Fruit fly (Drosophila melanogaster) whole organism, embryonic: ENCODE measurements around the gene CG9775.

ENCODE experiments used
- B-H2 ChIP-seq: fragments of 200-800 bp; sonication (Bioruptor generic); optimal IDR thresholded peaks from 2 replicates; lab custom pipeline; 2018; ENCODE audit warnings: missing biosample characterization, mild to moderate bottlenecking, missing genetic modification characterization
- CG10274 ChIP-seq: fragments of 200-800 bp; sonication (Bioruptor generic); optimal IDR thresholded peaks from 3 replicates; lab custom pipeline; 2017; ENCODE audit warnings: missing biosample characterization, mild to moderate bottlenecking, missing genetic modification characterization
- CG10366 ChIP-seq: fragments of 200-800 bp; sonication (Bioruptor generic); IDR thresholded peaks from 2 replicates; pipeline ENCODE4 v1.3.6; 2022; ENCODE audit warnings: missing biosample characterization, missing genetic modification characterization
- CG10654 ChIP-seq: fragments of 200-800 bp; sonication (Bioruptor generic); optimal IDR thresholded peaks from 2 replicates; lab custom pipeline; 2016; ENCODE audit warnings: missing biosample characterization, missing genetic modification characterization
- CG10959 ChIP-seq: fragments of 200-800 bp; sonication (Bioruptor generic); IDR thresholded peaks from 2 replicates; pipeline ENCODE4 v1.3.6; 2022; ENCODE audit warnings: missing biosample characterization, missing genetic modification characterization
- CG12071 ChIP-seq: fragments of 200-800 bp; sonication (Bioruptor generic); optimal IDR thresholded peaks from 3 replicates; lab custom pipeline; 2018; ENCODE audit warnings: missing biosample characterization, mild to moderate bottlenecking, missing genetic modification characterization
- CG12155 ChIP-seq: fragments of 200-800 bp; sonication (Bioruptor generic); optimal IDR thresholded peaks from 3 replicates; lab custom pipeline; 2016; ENCODE audit warnings: missing biosample characterization, missing genetic modification characterization
- CG14050 ChIP-seq: fragments of 200-800 bp; sonication (Bioruptor generic); IDR thresholded peaks from 3 replicates; pipeline ENCODE4 v1.3.6; 2022; ENCODE audit warnings: missing biosample characterization, missing genetic modification characterization
- CG17361 ChIP-seq: fragments of 200-800 bp; sonication (Bioruptor generic); IDR thresholded peaks from 3 replicates; pipeline ENCODE4 v1.3.6; 2022; ENCODE audit warnings: missing biosample characterization, missing genetic modification characterization
- CG2116 ChIP-seq: fragments of 200-800 bp; sonication (Bioruptor generic); optimal IDR thresholded peaks from 3 replicates; lab custom pipeline; 2018; ENCODE audit warnings: missing biosample characterization, mild to moderate bottlenecking, missing genetic modification characterization
- CG4328 ChIP-seq: fragments of 200-800 bp; sonication (Bioruptor generic); optimal IDR thresholded peaks from 3 replicates; lab custom pipeline; 2017; ENCODE audit warnings: missing biosample characterization, missing genetic modification reagents, missing genetic modification characterization
- CG4730 ChIP-seq: fragments of 200-800 bp; sonication (Bioruptor generic); IDR thresholded peaks from 2 replicates; pipeline ENCODE4 v1.3.6; 2022; ENCODE audit warnings: missing biosample characterization, missing genetic modification characterization
- CG6791 ChIP-seq: fragments of 200-800 bp; sonication (Bioruptor generic); IDR thresholded peaks from 3 replicates; pipeline ENCODE4 v1.3.6; 2022; ENCODE audit warnings: missing biosample characterization, missing genetic modification characterization; ENCODE audit not compliant: partially characterized antibody
- CG7372 ChIP-seq: fragments of 200-800 bp; sonication (Bioruptor generic); IDR thresholded peaks from 2 replicates; pipeline ENCODE4 v1.3.6; 2022; ENCODE audit warnings: missing biosample characterization, missing genetic modification characterization
- CG7745 ChIP-seq: fragments of 200-800 bp; sonication (Bioruptor generic); optimal IDR thresholded peaks from 2 replicates; lab custom pipeline; 2018; ENCODE audit warnings: missing biosample characterization, mild to moderate bottlenecking, missing genetic modification characterization, moderate library complexity
- CG7786 ChIP-seq: fragments of 200-800 bp; sonication (Bioruptor generic); optimal IDR thresholded peaks from 2 replicates; lab custom pipeline; 2016; ENCODE audit warnings: missing biosample characterization, missing genetic modification characterization
- CG9437 ChIP-seq: fragments of 200-800 bp; sonication (Bioruptor generic); optimal IDR thresholded peaks from 2 replicates; lab custom pipeline; 2018; ENCODE audit warnings: missing biosample characterization, mild to moderate bottlenecking, missing genetic modification characterization
- CG9932 ChIP-seq: fragments of 200-800 bp; sonication (Bioruptor generic); IDR thresholded peaks from 2 replicates; pipeline ENCODE4 v1.3.6; 2022; ENCODE audit warnings: missing biosample characterization, missing genetic modification characterization
- D ChIP-seq, 2 experiments: fragments of 200-800 bp in 1 of 2; fragments of >200 bp in 1 of 2; sonication (Bioruptor generic) in 1 of 2; optimal IDR thresholded peaks; 2 replicates in 1 of 2; 3 replicates in 1 of 2; lab custom pipeline; 2017; ENCODE audit warnings: mild to moderate bottlenecking in 1 of 2, missing biosample characterization in 1 of 2, missing genetic modification characterization in 1 of 2, missing genetic modification reagents in 1 of 2
- D19B ChIP-seq: fragments of 200-800 bp; sonication (Bioruptor generic); optimal IDR thresholded peaks from 2 replicates; lab custom pipeline; 2017; ENCODE audit warnings: missing biosample characterization, mild to moderate bottlenecking, missing genetic modification characterization
- Dad ChIP-seq: fragments of 200-800 bp; sonication (Bioruptor generic); optimal IDR thresholded peaks from 3 replicates; lab custom pipeline; 2016; ENCODE audit warnings: missing biosample characterization, missing genetic modification characterization
- Gsc ChIP-seq: fragments of 200-800 bp; sonication (Bioruptor generic); IDR thresholded peaks from 2 replicates; pipeline ENCODE4 v1.3.6; 2022; ENCODE audit warnings: missing biosample characterization, missing genetic modification characterization
- HHEX ChIP-seq: fragments of 200-800 bp; sonication (Bioruptor generic); optimal IDR thresholded peaks from 3 replicates; lab custom pipeline; 2017; ENCODE audit warnings: missing biosample characterization, mild to moderate bottlenecking, missing genetic modification characterization, missing genetic modification reagents
- HLHmδ ChIP-seq: fragments of 200-800 bp; sonication (Bioruptor generic); optimal IDR thresholded peaks from 2 replicates; lab custom pipeline; 2018; ENCODE audit warnings: missing biosample characterization, mild to moderate bottlenecking, missing genetic modification characterization, moderate library complexity
- Hr51 ChIP-seq, 2 experiments: fragments of 200-800 bp; sonication (Bioruptor generic); optimal IDR thresholded peaks; 2 replicates in 1 of 2; 3 replicates in 1 of 2; lab custom pipeline; 2016 to 2018; ENCODE audit warnings: missing biosample characterization in 2 of 2, missing genetic modification characterization in 2 of 2, mild to moderate bottlenecking in 1 of 2, moderate library complexity in 1 of 2
- Hsf ChIP-seq: fragments of 200-800 bp; sonication (Bioruptor generic); optimal IDR thresholded peaks from 3 replicates; lab custom pipeline; 2016; ENCODE audit warnings: missing biosample characterization, missing genetic modification characterization
- Lhr ChIP-seq: fragments of 200-800 bp; sonication (Bioruptor generic); optimal IDR thresholded peaks from 3 replicates; lab custom pipeline; 2017; ENCODE audit warnings: mild to moderate bottlenecking, missing biosample characterization, missing genetic modification reagents, missing genetic modification characterization
- Meics ChIP-seq: fragments of 200-800 bp; sonication (Bioruptor generic); optimal IDR thresholded peaks from 2 replicates; lab custom pipeline; 2017; ENCODE audit warnings: missing biosample characterization, mild to moderate bottlenecking, missing genetic modification characterization
- Mes4 ChIP-seq: fragments of 200-800 bp; sonication (Bioruptor generic); optimal IDR thresholded peaks from 2 replicates; lab custom pipeline; 2016; ENCODE audit warnings: missing biosample characterization, missing genetic modification characterization
- NFAT ChIP-seq: fragments of 200-800 bp; sonication (Bioruptor generic); IDR thresholded peaks from 2 replicates; pipeline ENCODE4 v1.3.6; 2022; ENCODE audit warnings: missing biosample characterization, missing genetic modification characterization
- PHDP ChIP-seq: fragments of 200-800 bp; sonication (Bioruptor generic); optimal IDR thresholded peaks from 3 replicates; lab custom pipeline; 2018; ENCODE audit warnings: missing biosample characterization, mild to moderate bottlenecking, missing genetic modification characterization, moderate library complexity
- br ChIP-seq: fragments of >200 bp; optimal IDR thresholded peaks from 2 replicates; lab custom pipeline; 2017
- caup ChIP-seq: fragments of 200-800 bp; sonication (Bioruptor generic); optimal IDR thresholded peaks from 3 replicates; lab custom pipeline; 2017; ENCODE audit warnings: missing biosample characterization, mild to moderate bottlenecking, missing genetic modification characterization, moderate library complexity; ENCODE audit not compliant: severe bottlenecking
- chif ChIP-seq, 2 experiments: fragments of 200-800 bp; sonication (Bioruptor generic); optimal IDR thresholded peaks; 3 replicates each; lab custom pipeline; 2016; ENCODE audit warnings: missing biosample characterization in 2 of 2, missing genetic modification characterization in 2 of 2
- ci ChIP-seq: fragments of 200-800 bp; sonication (Bioruptor generic); IDR thresholded peaks from 3 replicates; pipeline ENCODE4 v1.3.6; 2022; ENCODE audit warnings: missing biosample characterization, missing genetic modification characterization
- crp ChIP-seq, 2 experiments: fragments of 200-800 bp; sonication (Bioruptor generic); optimal IDR thresholded peaks; 2 replicates in 1 of 2; 3 replicates in 1 of 2; lab custom pipeline; 2017; ENCODE audit warnings: missing biosample characterization in 2 of 2, missing genetic modification characterization in 2 of 2, mild to moderate bottlenecking in 1 of 2, moderate library complexity in 1 of 2
- gce ChIP-seq: fragments of 200-800 bp; sonication (Bioruptor generic); IDR thresholded peaks from 3 replicates; pipeline ENCODE4 v1.3.6; 2022; ENCODE audit warnings: missing biosample characterization, missing genetic modification characterization
- ind ChIP-seq: fragments of 200-800 bp; sonication (Bioruptor generic); optimal IDR thresholded peaks from 3 replicates; lab custom pipeline; 2016; ENCODE audit warnings: missing biosample characterization, missing genetic modification characterization
- ranshi ChIP-seq: fragments of 200-800 bp; sonication (Bioruptor generic); IDR thresholded peaks from 2 replicates; pipeline ENCODE4 v1.3.6; 2022; ENCODE audit warnings: missing biosample characterization, missing genetic modification characterization
- row ChIP-seq: fragments of 200-800 bp; sonication (Bioruptor generic); IDR thresholded peaks from 3 replicates; pipeline ENCODE4 v1.3.6; 2022; ENCODE audit warnings: missing biosample characterization, missing genetic modification characterization
- seq ChIP-seq: fragments of 200-800 bp; sonication (Bioruptor generic); IDR thresholded peaks from 2 replicates; pipeline ENCODE4 v1.3.6; 2022; ENCODE audit warnings: missing biosample characterization, missing genetic modification characterization
- sim ChIP-seq: fragments of 200-800 bp; sonication (Bioruptor generic); IDR thresholded peaks from 2 replicates; pipeline ENCODE4 v1.3.6; 2022; ENCODE audit warnings: missing biosample characterization, missing genetic modification characterization
- sima ChIP-seq: fragments of 200-800 bp; sonication (Bioruptor generic); optimal IDR thresholded peaks from 2 replicates; lab custom pipeline; 2016; ENCODE audit warnings: missing biosample characterization, missing genetic modification characterization
- so ChIP-seq: fragments of 200-800 bp; sonication (Bioruptor generic); IDR thresholded peaks from 3 replicates; pipeline ENCODE4 v1.3.6; 2022; ENCODE audit warnings: missing biosample characterization, missing genetic modification characterization
- tgo ChIP-seq: fragments of 200-800 bp; sonication (Bioruptor generic); IDR thresholded peaks from 3 replicates; pipeline ENCODE4 v1.3.6; 2022; ENCODE audit warnings: missing biosample characterization, missing genetic modification characterization
- tin ChIP-seq: fragments of 200-800 bp; sonication (Bioruptor generic); optimal IDR thresholded peaks from 3 replicates; lab custom pipeline; 2016; ENCODE audit warnings: missing biosample characterization, missing genetic modification characterization
- toy ChIP-seq: fragments of 200-800 bp; sonication (Bioruptor generic); IDR thresholded peaks from 2 replicates; pipeline ENCODE4 v1.3.6; 2022; ENCODE audit warnings: missing biosample characterization, missing genetic modification characterization
- tup ChIP-seq: fragments of 200-800 bp; sonication (Bioruptor generic); optimal IDR thresholded peaks from 2 replicates; lab custom pipeline; 2016; ENCODE audit warnings: missing biosample characterization, mild to moderate bottlenecking, missing genetic modification characterization, moderate library complexity
- vnd ChIP-seq: fragments of 200-800 bp; sonication (Bioruptor generic); IDR thresholded peaks from 3 replicates; pipeline ENCODE4 v1.3.6; 2022; ENCODE audit warnings: missing biosample characterization, missing genetic modification characterization; ENCODE audit not compliant: partially characterized antibody

CG9775 gene

DNA sequence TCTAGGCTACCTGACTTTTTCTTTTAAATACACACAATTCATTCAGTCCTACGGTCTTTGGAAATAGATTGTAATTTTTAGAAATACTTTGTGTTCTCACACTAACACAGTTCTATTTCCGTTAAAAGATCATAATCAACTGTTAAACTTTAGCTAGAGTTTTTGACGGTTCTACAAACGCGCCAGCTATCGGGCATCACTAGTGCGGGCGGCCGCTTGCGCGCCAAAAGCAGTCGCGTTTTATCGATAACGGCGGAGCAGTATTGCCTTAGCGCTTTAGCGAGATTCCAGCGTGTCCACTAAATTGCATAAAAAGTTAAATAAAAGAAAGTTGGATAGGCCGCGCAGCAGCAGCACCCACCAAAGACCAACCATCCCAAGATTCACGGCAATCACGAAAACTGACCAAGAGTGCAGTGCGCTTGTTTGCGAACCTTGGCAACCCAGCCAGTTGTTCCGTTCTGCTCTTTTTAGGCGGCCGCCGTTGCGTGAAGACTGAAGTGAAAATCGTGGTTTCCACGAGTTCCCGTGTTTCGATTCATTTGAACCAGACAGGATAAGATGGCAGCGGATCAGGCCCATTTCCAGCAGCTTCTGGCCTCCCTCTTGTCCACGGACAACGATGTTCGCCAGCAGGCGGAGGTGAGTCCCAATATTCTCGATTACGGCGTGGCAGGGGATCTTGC lies 7.6 kb upstream of the CG9775 start, which contains the start of gene Karybeta3 (continued):
- TF ChIP-seq Hr51 (GFP tag; optimal IDR thresholded peaks at IDR 0.05; lab: Kevin White, UChicago), result peak in 1 of 2 experiments; percentile 52
- TF ChIP-seq B-H2 (GFP tag; lab: Kevin White, UChicago), result peak; percentile 76
- peak; percentile 69; the same call in 1 of the 2 replicates for TF ChIP-seq CG7372 (GFP tag; lab: Robert Waterston, UW)
- TF ChIP-seq CG10654 (GFP tag; lab: Kevin White, UChicago), result peak; percentile 44
- peak; percentile 39 for TF ChIP-seq CG10274 (GFP tag; lab: Kevin White, UChicago)
- peak; percentile 80; the same call in 1 of the 2 replicates for TF ChIP-seq ranshi (GFP tag; lab: Robert Waterston, UW)
- peak; percentile 77 for TF ChIP-seq NFAT (GFP tag; lab: Robert Waterston, UW)
- TF ChIP-seq CG9932 (GFP tag; lab: Robert Waterston, UW), result peak; percentile 81
- TF ChIP-seq seq (GFP tag; lab: Robert Waterston, UW), result peak; percentile 65
- TF ChIP-seq vnd, result peak; percentile 55; the same call in 2 of the 3 replicates
- TF ChIP-seq CG10366 (GFP tag; lab: Robert Waterston, UW), result peak; percentile 68
- TF ChIP-seq CG17361 (GFP tag; lab: Robert Waterston, UW), result peak; percentile 56
- peak; percentile 22 for TF ChIP-seq sima (GFP tag; lab: Kevin White, UChicago)
- TF ChIP-seq CG7745, result no peak
- TF ChIP-seq CG12071, result no peak
- TF ChIP-seq row (GFP tag; lab: Robert Waterston, UW), result peak; percentile 83
- peak; percentile 76 for TF ChIP-seq HHEX (GFP tag; lab: Kevin White, UChicago)
- peak; percentile 41; the same call in 1 of the 2 replicates for TF ChIP-seq sim
- TF ChIP-seq Mes4 (GFP tag; lab: Kevin White, UChicago), result peak; percentile 80
- peak; percentile 70 for TF ChIP-seq PHDP (tag; lab: Kevin White, UChicago)
- peak; percentile 85 for TF ChIP-seq Dad (GFP tag; lab: Kevin White, UChicago)
- peak; percentile 80 for TF ChIP-seq ind (GFP tag; lab: Kevin White, UChicago)
- peak; percentile 82 for TF ChIP-seq Hsf (GFP tag; lab: Kevin White, UChicago)
- TF ChIP-seq CG9437 (GFP tag; lab: Kevin White, UChicago), result peak; percentile 90
- peak; percentile 57; the same call in 1 of the 2 replicates for TF ChIP-seq CG4730 (GFP tag; lab: Robert Waterston, UW)
- no peak for TF ChIP-seq Gsc
- TF ChIP-seq tgo (GFP tag; lab: Robert Waterston, UW), result peak; percentile 71
- peak; percentile 71; the same call in 1 of the 3 replicates for TF ChIP-seq gce (GFP tag; lab: Robert Waterston, UW)
- TF ChIP-seq CG2116, result peak; percentile 88
- TF ChIP-seq ci (GFP tag; lab: Robert Waterston, UW), result peak; percentile 92
- peak; percentile 69 for TF ChIP-seq CG12155 (GFP tag; lab: Kevin White, UChicago)
- TF ChIP-seq CG10959 (GFP tag; lab: Robert Waterston, UW), result no peak
- peak; percentile 66 for TF ChIP-seq caup (GFP tag; lab: Kevin White, UChicago)
- peak; percentile 56 to 74 for TF ChIP-seq chif (GFP tag; optimal IDR thresholded peaks at IDR 0.05; lab: Kevin White, UChicago)
- peak; percentile 54 for TF ChIP-seq tup
- TF ChIP-seq toy (GFP tag; lab: Robert Waterston, UW), result peak; percentile 72; the same call in 1 of the 2 replicates
- no peak for TF ChIP-seq D (optimal IDR thresholded peaks at IDR 0.05; lab: Kevin White, UChicago)
- TF ChIP-seq D (GFP tag; optimal IDR thresholded peaks at IDR 0.05; lab: Kevin White, UChicago), result peak; percentile 50
- TF ChIP-seq so (GFP tag; lab: Robert Waterston, UW), result no peak; the same call in 1 of the 3 replicates
- TF ChIP-seq Meics, result peak; percentile 78
- peak; percentile 76 for TF ChIP-seq tin (GFP tag; lab: Kevin White, UChicago)
- peak; percentile 69 for TF ChIP-seq CG14050 (GFP tag; lab: Robert Waterston, UW)
- TF ChIP-seq br (lab: Kevin White, UChicago), result no peak
- TF ChIP-seq CG7786, result peak; percentile 77
- peak; percentile 15 for TF ChIP-seq HLHmδ
- TF ChIP-seq CG6791, result peak; percentile 75; the same call in 2 of the 3 replicates
- TF ChIP-seq CG4328 (GFP tag; lab: Kevin White, UChicago), result peak; percentile 65
- TF ChIP-seq D19B, result peak; percentile 54
- TF ChIP-seq crp (GFP tag; optimal IDR thresholded peaks at IDR 0.05; lab: Kevin White, UChicago), result peak in 1 of 2 experiments; percentile 55
- peak; percentile 55 for TF ChIP-seq Lhr (GFP tag; lab: Kevin White, UChicago)
